4 worm cellular contexts compared by ENCODE assay signal in genomic region chrX:6738535-6738934, ce11.
TF ChIP-seq lines count a peak whose summit lies in the region.

No protein-coding gene starts in this region.

TF ChIP-seq in whole organism, L1 larva, 84 proteins besides CTCF, POLR2A, EP300 and RAD21:
- TF ChIP-seq xbp-1 (tag; optimal IDR thresholded peaks at IDR 0.05; lab: Kevin White, UChicago) (no peak), dsc-1 (tag; optimal IDR thresholded peaks at IDR 0.05; lab: Kevin White, UChicago) (no peak), ets-5 (GFP tag; IDR thresholded peaks at IDR 0.05; lab: Robert Waterston, UW) (no peak), nhr-84 (tag; optimal IDR thresholded peaks at IDR 0.05; lab: Kevin White, UChicago) (no peak), mab-9 (GFP tag; IDR thresholded peaks at IDR 0.05; lab: Robert Waterston, UW) (0 out of 2 replicates have a peak, but pooled peaks have one; percentile 8), vab-15 (tag; optimal IDR thresholded peaks at IDR 0.05; lab: Kevin White, UChicago) (no peak), aly-2 (tag; optimal IDR thresholded peaks at IDR 0.05; lab: Kevin White, UChicago) (no peak), tlp-1 (tag; optimal IDR thresholded peaks at IDR 0.05; lab: Kevin White, UChicago) (no peak), zag-1 (tag; optimal IDR thresholded peaks at IDR 0.05; lab: Kevin White, UChicago) (no peak), C34B4.2 (tag; optimal IDR thresholded peaks at IDR 0.05; lab: Kevin White, UChicago) (no peak), mef-2 (tag; optimal IDR thresholded peaks at IDR 0.05; lab: Kevin White, UChicago) (no peak), unc-62 (GFP tag; optimal IDR thresholded peaks at IDR 0.05; lab: Kevin White, UChicago) (no peak), blmp-1 (tag; optimal IDR thresholded peaks at IDR 0.05; lab: Kevin White, UChicago) (peak; percentile 80), sup-37 (GFP tag; optimal IDR thresholded peaks at IDR 0.05; lab: Kevin White, UChicago) (no peak), rnt-1 (tag; optimal IDR thresholded peaks at IDR 0.05; lab: Kevin White, UChicago) (no peak), F16B12.6 (tag; optimal IDR thresholded peaks at IDR 0.05; lab: Kevin White, UChicago) (no peak)
TF ChIP-seq in whole organism, L1 larva: peak in this region for 2.

TF ChIP-seq in whole organism, L2 larva, 48 proteins besides CTCF, POLR2A, EP300 and RAD21:
- TF ChIP-seq blmp-1 (tag; optimal IDR thresholded peaks at IDR 0.05; lab: Kevin White, UChicago; ENCODE audit: insufficient read depth) (peak; percentile 52), sma-9 (GFP tag; optimal IDR thresholded peaks at IDR 0.05; lab: Kevin White, UChicago) (no peak), sma-9 (tag; optimal IDR thresholded peaks at IDR 0.05; lab: Kevin White, UChicago) (no peak)
TF ChIP-seq in whole organism, L2 larva: peak in this region for 1.

TF ChIP-seq in whole organism, L3 larva, 47 proteins besides CTCF, POLR2A, EP300 and RAD21:
- no peak for TF ChIP-seq nhr-77 (tag; optimal IDR thresholded peaks at IDR 0.05; lab: Kevin White, UChicago)
- TF ChIP-seq elt-1 (tag; optimal IDR thresholded peaks at IDR 0.05; lab: Kevin White, UChicago): peak; percentile 5
- TF ChIP-seq elt-2 (tag; optimal IDR thresholded peaks at IDR 0.05; lab: Kevin White, UChicago): peak; percentile 43
TF ChIP-seq in whole organism, L3 larva: peak in this region for 2.

TF ChIP-seq in whole organism, L4 larva, 104 proteins besides CTCF, POLR2A, EP300 and RAD21:
- TF ChIP-seq jun-1 (tag; optimal IDR thresholded peaks at IDR 0.05; lab: Kevin White, UChicago): no peak
- TF ChIP-seq nhr-76 (tag; optimal IDR thresholded peaks at IDR 0.05; lab: Kevin White, UChicago): no peak
- no peak for TF ChIP-seq daf-8 (GFP tag; IDR thresholded peaks at IDR 0.05; lab: Robert Waterston, UW)
- peak; percentile 10 for TF ChIP-seq dve-1 (tag; optimal IDR thresholded peaks at IDR 0.05; lab: Kevin White, UChicago; ENCODE audit: insufficient read depth)
- peak; percentile 0 for TF ChIP-seq nhr-28 (tag; optimal IDR thresholded peaks at IDR 0.05; lab: Kevin White, UChicago)
- no peak for TF ChIP-seq ceh-62 (tag; optimal IDR thresholded peaks at IDR 0.05; lab: Kevin White, UChicago)
- TF ChIP-seq egl-27 (tag; optimal IDR thresholded peaks at IDR 0.05; lab: Kevin White, UChicago): no peak
- TF ChIP-seq R02D3.7 (tag; optimal IDR thresholded peaks at IDR 0.05; lab: Kevin White, UChicago): no peak
- no peak for TF ChIP-seq hif-1 (tag; optimal IDR thresholded peaks at IDR 0.05; lab: Kevin White, UChicago)
- no peak for TF ChIP-seq lin-1 (GFP tag; IDR thresholded peaks at IDR 0.05; lab: Robert Waterston, UW)
- TF ChIP-seq attf-4 (tag; optimal IDR thresholded peaks at IDR 0.05; lab: Kevin White, UChicago): no peak
- TF ChIP-seq daf-16 (GFP tag; optimal IDR thresholded peaks at IDR 0.05; lab: Kevin White, UChicago): no peak
- no peak for TF ChIP-seq daf-16 (tag; optimal IDR thresholded peaks at IDR 0.05; lab: Kevin White, UChicago)
- 0 out of 2 replicates have a peak, but pooled peaks have one; percentile 16 for TF ChIP-seq hmg-1.1 (GFP tag; IDR thresholded peaks at IDR 0.05; lab: Robert Waterston, UW)
- peak in 1 of 2 experiments; percentile 72 for TF ChIP-seq unc-62 (GFP tag; optimal IDR thresholded peaks at IDR 0.05 in 1 of 2; lab: Kevin White, UChicago)
- TF ChIP-seq unc-62 (tag; optimal IDR thresholded peaks at IDR 0.05; lab: Kevin White, UChicago): no peak
- no peak for TF ChIP-seq zip-11 (GFP tag; IDR thresholded peaks at IDR 0.05; lab: Robert Waterston, UW)
- no peak for TF ChIP-seq unc-130 (GFP tag; optimal IDR thresholded peaks at IDR 0.05; lab: Kevin White, UChicago)
- no peak for TF ChIP-seq tag-97 (GFP tag; IDR thresholded peaks at IDR 0.05; lab: Robert Waterston, UW)
- TF ChIP-seq dmd-6 (GFP tag; IDR thresholded peaks at IDR 0.05; lab: Robert Waterston, UW): 0 out of 2 replicates have a peak, but pooled peaks have one; percentile 31
- TF ChIP-seq daf-19 (GFP tag; conservative IDR thresholded peaks at IDR 0.05; lab: Robert Waterston, UW): no peak
- TF ChIP-seq aly-2 (tag; optimal IDR thresholded peaks at IDR 0.05; lab: Kevin White, UChicago): no peak

Comparison
In these comparisons a context has a peak if more than half of its experiments do, and no peak if none do; other contexts are left out.
1. Of the 29 proteins assayed by ChIP-seq in both whole organism, L4 larva and whole organism, L1 larva: peak only in whole organism, L4 larva: nhr-28; only in whole organism, L1 larva: none; in both: none; in neither: 27; mixed calls (peak in some experiments, not most) for 1.